Fruit fly (Drosophila melanogaster): Measurements from ENCODE around the gene CG8028.

The CG8028 gene

DNA sequence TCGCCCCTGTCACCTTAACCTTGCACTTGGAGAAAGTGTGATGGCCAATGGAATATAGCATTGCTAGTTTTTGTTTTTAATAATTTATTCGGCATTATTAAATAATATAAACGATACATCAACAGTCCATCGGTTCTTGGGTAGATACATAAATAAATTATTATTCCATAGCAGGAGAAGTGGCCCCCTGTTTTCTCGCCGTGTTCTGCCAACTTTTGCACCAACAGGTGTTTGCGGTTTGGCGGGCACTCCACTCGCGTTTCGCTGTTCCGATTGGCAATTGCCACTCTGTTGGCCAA, 43.6 kb upstream of the CG8028 start (continued):
- peak; percentile 61; the same call in 1 of the 3 replicates for TF ChIP-seq CG11560 (tag; IDR thresholded peaks at IDR 0.05)
- TF ChIP-seq da (GFP tag; optimal IDR thresholded peaks at IDR 0.05), result no peak
- TF ChIP-seq nerfin-1 (tag; optimal IDR thresholded peaks at IDR 0.05), result peak; percentile 50
- TF ChIP-seq CG10366 (GFP tag; IDR thresholded peaks at IDR 0.05), result peak; percentile 79
- TF ChIP-seq sens (GFP tag), result peak; percentile 96
- TF ChIP-seq CG6654 (GFP tag; optimal IDR thresholded peaks at IDR 0.05), result peak; percentile 55
- TF ChIP-seq CG7357 (GFP tag; IDR thresholded peaks at IDR 0.05), result peak; percentile 58; the same call in 1 of the 3 replicates
- TF ChIP-seq Awh (GFP tag; IDR thresholded peaks at IDR 0.05), result peak; percentile 12; the same call in 1 of the 2 replicates
- peak; percentile 93 for TF ChIP-seq CG32532 (GFP tag; IDR thresholded peaks at IDR 0.05)
- TF ChIP-seq CG4404 (GFP tag; IDR thresholded peaks at IDR 0.05), result peak; percentile 72; the same call in 1 of the 2 replicates
- TF ChIP-seq CG5953 (GFP tag; IDR thresholded peaks at IDR 0.05), result no peak
- TF ChIP-seq CG9727 (GFP tag; optimal IDR thresholded peaks at IDR 0.05), result peak; percentile 84
- peak; percentile 39 for TF ChIP-seq twi (tag; optimal IDR thresholded peaks at IDR 0.05)
- peak; percentile 67 for TF ChIP-seq sug (tag; optimal IDR thresholded peaks at IDR 0.05)
- TF ChIP-seq seq (GFP tag; IDR thresholded peaks at IDR 0.05), result peak; percentile 44; the same call in 1 of the 2 replicates
- no peak for TF ChIP-seq Elba2 (GFP tag; optimal IDR thresholded peaks at IDR 0.05)
- no peak for TF ChIP-seq CG17912 (GFP tag; optimal IDR thresholded peaks at IDR 0.05)
- TF ChIP-seq CG2712 (tag; optimal IDR thresholded peaks at IDR 0.05), result peak; percentile 83
- TF ChIP-seq crc (GFP tag; optimal IDR thresholded peaks at IDR 0.05), result peak; percentile 67
- TF ChIP-seq BtbVII (GFP tag; optimal IDR thresholded peaks at IDR 0.05), result peak; percentile 87
- 0 out of 2 replicates have a peak, but pooled peaks have one; percentile 6 for TF ChIP-seq CG11696 (GFP tag; IDR thresholded peaks at IDR 0.05)
- TF ChIP-seq Adf1 (GFP tag; IDR thresholded peaks at IDR 0.05), result peak; percentile 82
- TF ChIP-seq CG2875 (GFP tag; optimal IDR thresholded peaks at IDR 0.05), result peak; percentile 24
- TF ChIP-seq org-1 (GFP tag; optimal IDR thresholded peaks at IDR 0.05), result peak; percentile 82
- no peak for TF ChIP-seq abd-A (tag; optimal IDR thresholded peaks at IDR 0.05)
- peak; percentile 26 for TF ChIP-seq CG9437 (GFP tag; optimal IDR thresholded peaks at IDR 0.05)
- TF ChIP-seq CG12769 (tag; optimal IDR thresholded peaks at IDR 0.05), result peak; percentile 93
- 0 out of 3 replicates have a peak, but pooled peaks have one; percentile 58 for TF ChIP-seq C15 (GFP tag; IDR thresholded peaks at IDR 0.05)
- peak; percentile 73 for TF ChIP-seq nmo (GFP tag; optimal IDR thresholded peaks at IDR 0.05)
- TF ChIP-seq CG11456 (GFP tag; IDR thresholded peaks at IDR 0.05), result peak; percentile 86
- peak; percentile 57 for TF ChIP-seq odd (GFP tag; optimal IDR thresholded peaks at IDR 0.05)
- no peak for TF ChIP-seq BEAF-32 (GFP tag; optimal IDR thresholded peaks at IDR 0.05)
- TF ChIP-seq Camta (GFP tag; optimal IDR thresholded peaks at IDR 0.05), result peak; percentile 57
- peak; percentile 83 for TF ChIP-seq CG32772 (GFP tag; IDR thresholded peaks at IDR 0.05)
- TF ChIP-seq Pdp1 (GFP tag; optimal IDR thresholded peaks at IDR 0.05), result peak; percentile 43 to 74
- no peak for TF ChIP-seq CG10565 (GFP tag; optimal IDR thresholded peaks at IDR 0.05)
- peak; percentile 52 for TF ChIP-seq chn (GFP tag; optimal IDR thresholded peaks at IDR 0.05)
- TF ChIP-seq wdn (GFP tag; IDR thresholded peaks at IDR 0.05), result peak; percentile 92
- TF ChIP-seq CG15696 (tag; optimal IDR thresholded peaks at IDR 0.05), result peak; percentile 53
- peak; percentile 68 for TF ChIP-seq CG17612 (GFP tag; IDR thresholded peaks at IDR 0.05)
- no peak for TF ChIP-seq hth (optimal IDR thresholded peaks at IDR 0.05)
- no peak for TF ChIP-seq MTF-1 (GFP tag; optimal IDR thresholded peaks at IDR 0.05; ENCODE audit: borderline replicate concordance)
- TF ChIP-seq CG1233 (GFP tag; optimal IDR thresholded peaks at IDR 0.05), result peak; percentile 54
- peak; percentile 69 for TF ChIP-seq CG6254 (GFP tag; optimal IDR thresholded peaks at IDR 0.05)
- TF ChIP-seq CG9215 (GFP tag; IDR thresholded peaks at IDR 0.05), result peak; percentile 81
- peak; percentile 35 for TF ChIP-seq fu2 (GFP tag; optimal IDR thresholded peaks at IDR 0.05)
- peak; percentile 68; the same call in 1 of the 2 replicates for TF ChIP-seq CG8765 (GFP tag; IDR thresholded peaks at IDR 0.05)
- TF ChIP-seq MESR4 (GFP tag; optimal IDR thresholded peaks at IDR 0.05), result peak; percentile 1
- no peak for TF ChIP-seq Doc2 (GFP tag; IDR thresholded peaks at IDR 0.05)
- peak; percentile 50 for TF ChIP-seq CG18011 (GFP tag; optimal IDR thresholded peaks at IDR 0.05)
- peak; percentile 89 for TF ChIP-seq gem (tag; optimal IDR thresholded peaks at IDR 0.05)
- TF ChIP-seq Side (GFP tag; optimal IDR thresholded peaks at IDR 0.05), result peak; percentile 46
